Fruit fly (Drosophila melanogaster) whole organism, pupa: ENCODE measurements around the gene Kdm5.

ENCODE experiments used
- CG12605 ChIP-seq: fragments of 200-800 bp; sonication (Bioruptor generic); IDR thresholded peaks from 2 replicates; pipeline ENCODE4 v1.3.6; 2022; ENCODE audit warnings: missing biosample characterization, missing genetic modification characterization
- CG13204 ChIP-seq: fragments of 200-800 bp; sonication (Bioruptor generic); optimal IDR thresholded peaks from 2 replicates; lab custom pipeline; 2018; ENCODE audit warnings: missing biosample characterization, mild to moderate bottlenecking, missing genetic modification characterization, moderate library complexity
- CG14655 ChIP-seq: fragments of 200-800 bp; sonication (Bioruptor generic); optimal IDR thresholded peaks from 3 replicates; lab custom pipeline; 2017; ENCODE audit warnings: mild to moderate bottlenecking, missing biosample characterization, missing genetic modification reagents, missing genetic modification characterization
- CG15710 ChIP-seq: fragments of 200-800 bp; sonication (Bioruptor generic); optimal IDR thresholded peaks from 2 replicates; lab custom pipeline; 2018; ENCODE audit warnings: missing biosample characterization, mild to moderate bottlenecking, missing genetic modification characterization, moderate library complexity
- CG17806 ChIP-seq: fragments of 200-800 bp; sonication (Bioruptor generic); optimal IDR thresholded peaks from 2 replicates; lab custom pipeline; 2018; ENCODE audit warnings: missing biosample characterization, mild to moderate bottlenecking, missing genetic modification characterization, moderate library complexity
- CG32121 ChIP-seq: fragments of 200-800 bp; sonication (Bioruptor generic); IDR thresholded peaks from 2 replicates; pipeline ENCODE4 v1.3.6; 2022; ENCODE audit warnings: missing biosample characterization, missing genetic modification characterization
- CG34367 ChIP-seq: fragments of 200-800 bp; sonication (Bioruptor generic); optimal IDR thresholded peaks from 2 replicates; lab custom pipeline; 2018; ENCODE audit warnings: missing biosample characterization, mild to moderate bottlenecking, missing genetic modification characterization
- CG4496 ChIP-seq: fragments of 200-800 bp; sonication (Bioruptor generic); IDR thresholded peaks from 3 replicates; pipeline ENCODE4 v1.3.6; 2022; ENCODE audit warnings: missing biosample characterization, missing genetic modification characterization
- CG8159 ChIP-seq: fragments of 200-800 bp; sonication (Bioruptor generic); optimal IDR thresholded peaks from 3 replicates; lab custom pipeline; 2018; ENCODE audit warnings: missing biosample characterization, mild to moderate bottlenecking, missing genetic modification characterization, moderate library complexity
- CG8301 ChIP-seq: fragments of 200-800 bp; sonication (Bioruptor generic); optimal IDR thresholded peaks from 2 replicates; lab custom pipeline; 2018; ENCODE audit warnings: missing biosample characterization, mild to moderate bottlenecking, missing genetic modification characterization
- CG9948 ChIP-seq: fragments of 200-800 bp; sonication (Bioruptor generic); optimal IDR thresholded peaks from 2 replicates; lab custom pipeline; 2018; ENCODE audit warnings: missing biosample characterization, mild to moderate bottlenecking, missing genetic modification characterization, moderate library complexity
- EcR ChIP-seq: fragments of 200-800 bp; sonication (Bioruptor generic); optimal IDR thresholded peaks from 3 replicates; lab custom pipeline; 2019; ENCODE audit warnings: missing biosample characterization, missing genetic modification characterization, mild to moderate bottlenecking, moderate library complexity, missing genetic modification reagents
- Ets98B ChIP-seq: fragments of 200-800 bp; sonication (Bioruptor generic); IDR thresholded peaks from 2 replicates; pipeline ENCODE4 v1.3.6; 2022; ENCODE audit warnings: missing biosample characterization, missing genetic modification characterization
- Pif1A ChIP-seq: fragments of 200-800 bp; sonication (Bioruptor generic); optimal IDR thresholded peaks from 3 replicates; lab custom pipeline; 2016; ENCODE audit warnings: missing biosample characterization, missing genetic modification characterization
- Pif1B ChIP-seq: fragments of 200-800 bp; sonication (Bioruptor generic); optimal IDR thresholded peaks from 3 replicates; lab custom pipeline; 2016; ENCODE audit warnings: missing biosample characterization, missing genetic modification characterization
- Snoo ChIP-seq: fragments of 200-800 bp; sonication (Bioruptor generic); optimal IDR thresholded peaks from 3 replicates; lab custom pipeline; 2017; ENCODE audit warnings: missing biosample characterization, mild to moderate bottlenecking, missing genetic modification characterization, inconsistent platforms
- fd96Ca ChIP-seq: fragments of 200-800 bp; sonication (Bioruptor generic); IDR thresholded peaks from 3 replicates; pipeline ENCODE4 v1.3.6; 2022; ENCODE audit warnings: missing biosample characterization, missing genetic modification characterization
- gl ChIP-seq: fragments of 200-800 bp; sonication (Bioruptor generic); optimal IDR thresholded peaks from 2 replicates; lab custom pipeline; 2018; ENCODE audit warnings: missing biosample characterization, mild to moderate bottlenecking, missing genetic modification characterization

Kdm5 gene

dm6 chr2L:5977729-5978078, 21.6 kb downstream of the Kdm5 start:
- TF ChIP-seq CG4496 (no peak), CG13204 (GFP tag; lab: Kevin White, UChicago) (no peak), CG14655 (GFP tag; lab: Kevin White, UChicago) (no peak), CG32121 (GFP tag; lab: Robert Waterston, UW) (no peak)

dm6 chr2L:5977070-5977728, 22.1 kb downstream of the Kdm5 start:
- TF ChIP-seq EcR (GFP tag; lab: Kevin White, UChicago): peak; percentile 97
- TF ChIP-seq CG34367 (tag; lab: Kevin White, UChicago): no peak
- no peak for TF ChIP-seq Snoo
- peak; percentile 50 for TF ChIP-seq CG13204 (GFP tag; lab: Kevin White, UChicago)
- TF ChIP-seq CG8159 (tag; lab: Kevin White, UChicago): peak; percentile 2

dm6 chr2L:5975601-5976000, 23.7 kb downstream of the Kdm5 start:
- TF ChIP-seq Pif1B (no peak), CG8301 (tag; lab: Kevin White, UChicago) (no peak), Snoo (no peak), CG15710 (no peak), Ets98B (no peak), CG8159 (tag; lab: Kevin White, UChicago) (no peak), fd96Ca (GFP tag; lab: Robert Waterston, UW) (no peak), CG34367 (tag; lab: Kevin White, UChicago) (no peak), CG13204 (GFP tag; lab: Kevin White, UChicago) (no peak), CG17806 (no peak), gl (tag; lab: Kevin White, UChicago) (no peak)
- TF ChIP-seq, all 21 proteins: peak for 0

- TF ChIP-seq CG13204 (GFP tag; lab: Kevin White, UChicago) (peak; percentile 43), EcR (GFP tag; lab: Kevin White, UChicago) (peak; percentile 27), fd96Ca (GFP tag; lab: Robert Waterston, UW) (0 out of 3 replicates have a peak, but pooled peaks have one; percentile 16), Ets98B (peak; percentile 16; the same call in 1 of the 2 replicates), Pif1A (GFP tag; lab: Kevin White, UChicago) (no peak), CG32121 (GFP tag; lab: Robert Waterston, UW) (no peak), gl (tag; lab: Kevin White, UChicago) (no peak), Snoo (no peak), CG14655 (GFP tag; lab: Kevin White, UChicago) (no peak), CG34367 (tag; lab: Kevin White, UChicago) (no peak)
- TF ChIP-seq, all 21 proteins: peak for 4
Observed at dm6 chr2L:5975025-5975539, 24.2 kb downstream of the Kdm5 start.

dm6 chr2L:5974122-5974521, 25.2 kb downstream of the Kdm5 start:
- peak; percentile 90 for TF ChIP-seq EcR (GFP tag; lab: Kevin White, UChicago)
- no peak for TF ChIP-seq CG13204 (GFP tag; lab: Kevin White, UChicago)
- TF ChIP-seq Snoo: no peak
- TF ChIP-seq CG14655 (GFP tag; lab: Kevin White, UChicago): peak; percentile 15
- TF ChIP-seq Ets98B: 0 out of 2 replicates have a peak, but pooled peaks have one; percentile 31

- TF ChIP-seq CG12605 (GFP tag; lab: Robert Waterston, UW) (no peak), EcR (GFP tag; lab: Kevin White, UChicago) (peak; percentile 13)
Observed at dm6 chr2L:5972588-5973236, 26.6 kb downstream of the Kdm5 start.

dm6 chr2L:5972005-5972404, 27.3 kb downstream of the Kdm5 start:
- TF ChIP-seq Pif1A (GFP tag; lab: Kevin White, UChicago) (no peak), CG8301 (tag; lab: Kevin White, UChicago) (no peak), CG9948 (no peak)

dm6 chr2L:5971093-5971808, 28.1 kb downstream of the Kdm5 start:
- peak; percentile 12 for TF ChIP-seq EcR (GFP tag; lab: Kevin White, UChicago)
- no peak for TF ChIP-seq CG14655 (GFP tag; lab: Kevin White, UChicago)
